Fruit fly (Drosophila melanogaster) whole organism, embryonic: Measurements from ENCODE around the gene dmrt11E.
A peak's percentile ranks its signal among the peaks of the same experiment; 100 is the strongest.

Source experiments
- Aef1 ChIP-seq: fragments of 200-800 bp; sonication (Bioruptor generic); IDR thresholded peaks from 3 replicates; pipeline ENCODE4 v1.3.6; 2022; ENCODE audit warnings: missing biosample characterization, missing genetic modification characterization
- B-H2 ChIP-seq: fragments of 200-800 bp; sonication (Bioruptor generic); optimal IDR thresholded peaks from 2 replicates; lab custom pipeline; 2018; ENCODE audit warnings: missing biosample characterization, mild to moderate bottlenecking, missing genetic modification characterization
- Bgb ChIP-seq: fragments of 200-800 bp; sonication (Bioruptor generic); IDR thresholded peaks from 2 replicates; pipeline ENCODE4 v1.3.6; 2022; ENCODE audit warnings: missing biosample characterization, missing genetic modification characterization; ENCODE audit not compliant: partially characterized antibody
- CG10366 ChIP-seq: fragments of 200-800 bp; sonication (Bioruptor generic); IDR thresholded peaks from 2 replicates; pipeline ENCODE4 v1.3.6; 2022; ENCODE audit warnings: missing biosample characterization, missing genetic modification characterization
- CG11696 ChIP-seq: fragments of 200-800 bp; sonication (Bioruptor generic); IDR thresholded peaks from 2 replicates; pipeline ENCODE4 v1.3.6; 2022; ENCODE audit warnings: missing biosample characterization, missing genetic modification characterization
- CG12155 ChIP-seq: fragments of 200-800 bp; sonication (Bioruptor generic); optimal IDR thresholded peaks from 3 replicates; lab custom pipeline; 2016; ENCODE audit warnings: missing biosample characterization, missing genetic modification characterization
- CG12236 ChIP-seq: fragments of 200-800 bp; sonication (Bioruptor generic); optimal IDR thresholded peaks from 2 replicates; lab custom pipeline; 2016; ENCODE audit warnings: missing biosample characterization, missing genetic modification characterization
- CG13424 ChIP-seq: fragments of 200-800 bp; sonication (Bioruptor generic); optimal IDR thresholded peaks from 2 replicates; lab custom pipeline; 2019; ENCODE audit warnings: missing biosample characterization, mild to moderate bottlenecking, missing genetic modification characterization, moderate library complexity
- CG13894 ChIP-seq: fragments of 200-800 bp; sonication (Bioruptor generic); optimal IDR thresholded peaks from 3 replicates; lab custom pipeline; 2018; ENCODE audit warnings: missing biosample characterization, mild to moderate bottlenecking, missing genetic modification characterization, moderate library complexity
- CG17912 ChIP-seq: fragments of 200-800 bp; sonication (Bioruptor generic); optimal IDR thresholded peaks from 2 replicates; lab custom pipeline; 2018; ENCODE audit warnings: missing biosample characterization, mild to moderate bottlenecking, missing genetic modification characterization
- CG1792 ChIP-seq: fragments of 200-800 bp; sonication (Bioruptor generic); optimal IDR thresholded peaks from 2 replicates; lab custom pipeline; 2016; ENCODE audit warnings: missing biosample characterization, missing genetic modification characterization
- CG1832 ChIP-seq: fragments of 200-800 bp; sonication (Bioruptor generic); optimal IDR thresholded peaks from 2 replicates; lab custom pipeline; 2017; ENCODE audit warnings: missing biosample characterization, mild to moderate bottlenecking, missing genetic modification characterization, inconsistent platforms
- CG2129 ChIP-seq: fragments of 200-800 bp; sonication (Bioruptor generic); IDR thresholded peaks from 2 replicates; pipeline ENCODE4 v1.3.6; 2022; ENCODE audit warnings: missing biosample characterization, missing genetic modification characterization; ENCODE audit not compliant: partially characterized antibody
- CG2889 ChIP-seq: fragments of 200-800 bp; sonication (Bioruptor generic); IDR thresholded peaks from 3 replicates; pipeline ENCODE4 v1.3.6; 2022; ENCODE audit warnings: missing biosample characterization, missing genetic modification characterization
- CG32532 ChIP-seq: fragments of 200-800 bp; sonication (Bioruptor generic); IDR thresholded peaks from 2 replicates; pipeline ENCODE4 v1.3.6; 2022; ENCODE audit warnings: missing biosample characterization, missing genetic modification characterization
- CG3847 ChIP-seq: fragments of 200-800 bp; sonication (Bioruptor generic); IDR thresholded peaks from 2 replicates; pipeline ENCODE4 v1.3.6; 2022; ENCODE audit warnings: missing biosample characterization, missing genetic modification characterization
- CG4282 ChIP-seq: fragments of 200-800 bp; sonication (Bioruptor generic); optimal IDR thresholded peaks from 2 replicates; lab custom pipeline; 2016; ENCODE audit warnings: missing biosample characterization, missing genetic modification characterization
- CG6272 ChIP-seq: fragments of 200-800 bp; sonication (Bioruptor generic); IDR thresholded peaks from 2 replicates; pipeline ENCODE4 v1.3.6; 2022; ENCODE audit warnings: missing biosample characterization, missing genetic modification characterization
- CG7839 ChIP-seq: fragments of 200-800 bp; sonication (Bioruptor generic); optimal IDR thresholded peaks from 3 replicates; lab custom pipeline; 2018; ENCODE audit warnings: missing biosample characterization, mild to moderate bottlenecking, missing genetic modification characterization, moderate library complexity
- CG7987 ChIP-seq: fragments of 200-800 bp; sonication (Bioruptor generic); optimal IDR thresholded peaks from 2 replicates; lab custom pipeline; 2018; ENCODE audit warnings: missing biosample characterization, mild to moderate bottlenecking, missing genetic modification characterization, moderate library complexity
- CG9727 ChIP-seq: fragments of 200-800 bp; sonication (Bioruptor generic); optimal IDR thresholded peaks from 3 replicates; lab custom pipeline; 2017; ENCODE audit warnings: missing biosample characterization, mild to moderate bottlenecking, missing genetic modification characterization
- CHES-1-like ChIP-seq: fragments of 200-800 bp; sonication (Bioruptor generic); optimal IDR thresholded peaks from 2 replicates; lab custom pipeline; 2016; ENCODE audit warnings: missing biosample characterization, missing genetic modification characterization
- CkIIα-i1 ChIP-seq: fragments of 200-800 bp; sonication (Bioruptor generic); IDR thresholded peaks from 2 replicates; pipeline ENCODE4 v1.3.6; 2022; ENCODE audit warnings: missing biosample characterization, missing genetic modification characterization
- CoRest ChIP-seq: fragments of 200-800 bp; sonication (Bioruptor generic); optimal IDR thresholded peaks from 3 replicates; lab custom pipeline; 2018; ENCODE audit warnings: missing biosample characterization, mild to moderate bottlenecking, missing genetic modification characterization, moderate library complexity
- Deaf1 ChIP-seq: fragments of 200-800 bp; optimal IDR thresholded peaks from 3 replicates; lab custom pipeline; 2019; ENCODE audit warnings: missing biosample characterization, mild to moderate bottlenecking, missing genetic modification characterization, moderate library complexity
- Dp ChIP-seq: fragments of 200-800 bp; sonication (Bioruptor generic); optimal IDR thresholded peaks from 2 replicates; lab custom pipeline; 2018; ENCODE audit warnings: missing biosample characterization, mild to moderate bottlenecking, missing genetic modification characterization, moderate library complexity
- HHEX ChIP-seq: fragments of 200-800 bp; sonication (Bioruptor generic); optimal IDR thresholded peaks from 3 replicates; lab custom pipeline; 2017; ENCODE audit warnings: missing biosample characterization, mild to moderate bottlenecking, missing genetic modification characterization, missing genetic modification reagents
- Nf-YA ChIP-seq: fragments of 200-800 bp; sonication (Bioruptor generic); IDR thresholded peaks from 2 replicates; pipeline ENCODE4 v1.3.6; 2022; ENCODE audit warnings: missing biosample characterization, missing genetic modification characterization
- Side ChIP-seq: fragments of 200-800 bp; sonication (Bioruptor generic); optimal IDR thresholded peaks from 2 replicates; lab custom pipeline; 2016; ENCODE audit warnings: missing biosample characterization, missing genetic modification characterization
- Sry-δ ChIP-seq: fragments of 200-800 bp; sonication (Bioruptor generic); optimal IDR thresholded peaks from 2 replicates; lab custom pipeline; 2016; ENCODE audit warnings: missing biosample characterization, missing genetic modification characterization
- ara ChIP-seq: fragments of 200-800 bp; sonication (Bioruptor generic); IDR thresholded peaks from 2 replicates; pipeline ENCODE4 v1.3.6; 2022; ENCODE audit warnings: missing biosample characterization, missing genetic modification characterization
- cad ChIP-seq: fragments of >200 bp; optimal IDR thresholded peaks from 2 replicates; lab custom pipeline; 2017; ENCODE audit warnings: missing biosample characterization, missing genetic modification characterization
- chif ChIP-seq, 2 experiments: fragments of 200-800 bp; sonication (Bioruptor generic); optimal IDR thresholded peaks; 3 replicates each; lab custom pipeline; 2016; ENCODE audit warnings: missing biosample characterization in 2 of 2, missing genetic modification characterization in 2 of 2
- chm ChIP-seq: fragments of 200-800 bp; sonication (Bioruptor generic); IDR thresholded peaks from 2 replicates; pipeline ENCODE4 v1.3.6; 2022; ENCODE audit warnings: missing biosample characterization, missing genetic modification characterization
- ftz-f1 ChIP-seq: fragments of 200-800 bp; sonication (Bioruptor generic); optimal IDR thresholded peaks from 2 replicates; lab custom pipeline; 2016; ENCODE audit warnings: missing biosample characterization, missing genetic modification characterization
- gfzf ChIP-seq: fragments of 200-800 bp; sonication (Bioruptor generic); optimal IDR thresholded peaks from 2 replicates; lab custom pipeline; 2016; ENCODE audit warnings: missing biosample characterization, mild to moderate bottlenecking, missing genetic modification characterization, moderate library complexity
- ken ChIP-seq: fragments of 200-800 bp; sonication (Bioruptor generic); IDR thresholded peaks from 3 replicates; pipeline ENCODE4 v1.3.6; 2022; ENCODE audit warnings: missing biosample characterization, missing genetic modification characterization
- lbe ChIP-seq: fragments of 200-800 bp; sonication (Bioruptor generic); optimal IDR thresholded peaks from 2 replicates; lab custom pipeline; 2016; ENCODE audit warnings: missing biosample characterization, mild to moderate bottlenecking, missing genetic modification characterization
- lilli ChIP-seq: fragments of 200-800 bp; sonication (Bioruptor generic); optimal IDR thresholded peaks from 3 replicates; lab custom pipeline; 2016; ENCODE audit warnings: missing biosample characterization, missing genetic modification characterization
- nmo ChIP-seq: fragments of 200-800 bp; sonication (Bioruptor generic); optimal IDR thresholded peaks from 2 replicates; lab custom pipeline; 2018; ENCODE audit warnings: missing biosample characterization, mild to moderate bottlenecking, missing genetic modification characterization, moderate library complexity
- pita ChIP-seq: fragments of 200-800 bp; sonication (Bioruptor generic); optimal IDR thresholded peaks from 2 replicates; lab custom pipeline; 2017; ENCODE audit warnings: missing biosample characterization, mild to moderate bottlenecking, missing genetic modification characterization
- pum ChIP-seq: fragments of 200-800 bp; sonication (Bioruptor generic); optimal IDR thresholded peaks from 2 replicates; lab custom pipeline; 2016; ENCODE audit warnings: missing biosample characterization, missing genetic modification characterization
- sens ChIP-seq: fragments of 200-800 bp; sonication (Bioruptor generic); peaks from one replicate; lab custom pipeline; 2016; ENCODE audit warnings: missing biosample characterization, missing genetic modification characterization
- slp2 ChIP-seq: fragments of 200-800 bp; sonication (Bioruptor generic); optimal IDR thresholded peaks from 2 replicates; lab custom pipeline; 2016; ENCODE audit warnings: missing biosample characterization, missing genetic modification characterization
- sna ChIP-seq: fragments of 200-800 bp; sonication (Bioruptor generic); IDR thresholded peaks from 2 replicates; pipeline ENCODE4 v1.3.6; 2022; ENCODE audit warnings: missing biosample characterization, missing genetic modification characterization; ENCODE audit not compliant: partially characterized antibody
- sug ChIP-seq: fragments of 200-800 bp; optimal IDR thresholded peaks from 2 replicates; lab custom pipeline; 2019; ENCODE audit warnings: missing biosample characterization, mild to moderate bottlenecking, missing genetic modification characterization, moderate library complexity
- tin ChIP-seq: fragments of 200-800 bp; sonication (Bioruptor generic); optimal IDR thresholded peaks from 3 replicates; lab custom pipeline; 2016; ENCODE audit warnings: missing biosample characterization, missing genetic modification characterization
- tup ChIP-seq: fragments of 200-800 bp; sonication (Bioruptor generic); optimal IDR thresholded peaks from 2 replicates; lab custom pipeline; 2016; ENCODE audit warnings: missing biosample characterization, mild to moderate bottlenecking, missing genetic modification characterization, moderate library complexity
- yki ChIP-seq: fragments of >200 bp; optimal IDR thresholded peaks from 3 replicates; lab custom pipeline; 2018

The dmrt11E gene

DNA sequence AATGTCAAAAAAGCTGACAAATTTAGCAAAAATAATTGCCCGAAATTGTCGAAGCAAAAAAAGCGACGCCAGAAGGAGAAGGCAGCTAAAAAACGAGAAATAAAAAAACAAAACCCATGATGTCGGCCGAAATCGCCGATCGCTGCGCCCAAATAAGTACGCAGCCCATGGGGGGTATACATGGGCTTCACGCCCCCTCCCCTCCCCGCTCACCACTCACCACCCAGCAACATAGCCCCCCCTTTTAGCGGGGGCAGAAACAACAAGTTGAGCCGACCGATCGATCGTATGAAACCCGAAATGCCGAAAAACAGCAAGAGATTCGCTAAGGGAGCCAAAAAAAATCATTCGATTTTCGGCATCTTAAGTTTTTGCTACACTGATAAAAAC, 28.0 kb downstream of the dmrt11E start (continued):
- TF ChIP-seq CG13894 (tag; lab: Kevin White, UChicago) (peak; percentile 58), Deaf1 (tag; lab: Kevin White, UChicago) (peak; percentile 93), sug (tag; lab: Kevin White, UChicago) (peak; percentile 100), cad (GFP tag; lab: Kevin White, UChicago) (no peak)

DNA sequence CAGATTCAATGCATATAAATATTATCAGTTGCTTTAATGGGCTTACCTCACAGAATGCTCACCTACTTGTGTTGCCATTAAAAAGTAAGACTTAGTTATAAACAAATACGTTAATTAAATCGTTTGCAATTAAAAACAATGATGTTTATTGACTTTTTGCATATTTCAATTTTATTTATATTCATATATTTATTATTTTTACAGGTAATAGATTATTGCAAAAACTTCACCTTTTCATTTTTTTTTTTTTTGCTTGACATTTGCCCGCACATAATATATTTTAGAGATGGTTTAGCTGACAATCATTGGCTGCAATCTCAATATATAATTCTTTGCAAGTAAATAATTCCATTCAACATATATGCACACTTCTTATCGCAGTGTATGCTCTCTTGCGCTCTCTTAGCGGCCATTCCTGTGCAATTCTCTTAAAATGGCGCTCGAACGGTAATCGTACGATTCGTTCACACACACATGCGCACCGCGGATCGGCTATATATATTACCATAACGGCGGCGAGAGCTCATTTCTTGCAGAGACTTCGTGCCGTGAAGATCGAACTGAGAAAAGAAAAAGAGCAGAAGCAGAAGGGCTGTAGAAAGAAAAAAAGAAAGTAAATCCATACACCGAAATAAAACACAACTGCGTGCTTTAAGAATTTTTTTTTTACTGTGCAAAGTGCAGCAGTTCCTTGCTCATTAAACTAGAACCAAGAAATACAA, 28.5 kb downstream of the dmrt11E start, which contains the start of gene Bcat:
TSS of gene Bcat (plus strand) at position 522 of the 722 bp plus-strand sequence.
- no peak for TF ChIP-seq CG1792
- no peak for TF ChIP-seq ftz-f1 (GFP tag; lab: Kevin White, UChicago)
- no peak for TF ChIP-seq CG2129 (GFP tag; lab: Robert Waterston, UW)
- TF ChIP-seq CoRest (tag; lab: Kevin White, UChicago): peak; percentile 89
- TF ChIP-seq CG12236 (GFP tag; lab: Kevin White, UChicago): no peak
- no peak for TF ChIP-seq CG1832 (GFP tag; lab: Kevin White, UChicago)
- peak; percentile 63 for TF ChIP-seq HHEX
- TF ChIP-seq ken (GFP tag; lab: Robert Waterston, UW): no peak
- peak; percentile 18 for TF ChIP-seq lbe
- no peak for TF ChIP-seq CG12155 (GFP tag; lab: Kevin White, UChicago)
- TF ChIP-seq ara (GFP tag; lab: Robert Waterston, UW): no peak
- peak; percentile 43 for TF ChIP-seq lilli (GFP tag; lab: Kevin White, UChicago)
- no peak for TF ChIP-seq yki
- TF ChIP-seq Side (GFP tag; lab: Kevin White, UChicago): no peak
- peak; percentile 23 for TF ChIP-seq slp2
- TF ChIP-seq CG2889 (GFP tag; lab: Robert Waterston, UW): 0 out of 3 replicates have a peak, but pooled peaks have one; percentile 39
- peak; percentile 81 for TF ChIP-seq CG13424 (tag; lab: Kevin White, UChicago)
- no peak for TF ChIP-seq Bgb (GFP tag; lab: Robert Waterston, UW)
- peak in 1 of 2 experiments; percentile 25 for TF ChIP-seq chif (GFP tag; optimal IDR thresholded peaks at IDR 0.05; lab: Kevin White, UChicago)
- TF ChIP-seq CG32532 (GFP tag; lab: Robert Waterston, UW): peak; percentile 73; the same call in 1 of the 2 replicates
- no peak for TF ChIP-seq CG7987 (GFP tag; lab: Kevin White, UChicago)
- peak; percentile 85 for TF ChIP-seq CG9727
- no peak for TF ChIP-seq CHES-1-like (GFP tag; lab: Kevin White, UChicago)
- TF ChIP-seq Sry-δ (GFP tag; lab: Kevin White, UChicago): no peak
- no peak for TF ChIP-seq pum
- TF ChIP-seq CG10366 (GFP tag; lab: Robert Waterston, UW): peak; percentile 35; the same call in 1 of the 2 replicates
- no peak for TF ChIP-seq pita (GFP tag; lab: Kevin White, UChicago)
- peak; percentile 4 for TF ChIP-seq B-H2
- TF ChIP-seq Aef1 (GFP tag; lab: Robert Waterston, UW): 0 out of 3 replicates have a peak, but pooled peaks have one; percentile 15
- peak; percentile 84 for TF ChIP-seq sens (GFP tag; lab: Kevin White, UChicago)
- no peak for TF ChIP-seq Dp
- TF ChIP-seq gfzf: no peak
- TF ChIP-seq CG6272 (GFP tag; lab: Robert Waterston, UW): no peak
- peak; percentile 28 for TF ChIP-seq tup (GFP tag; lab: Kevin White, UChicago)
- TF ChIP-seq sna (GFP tag; lab: Robert Waterston, UW): no peak
- TF ChIP-seq tin (GFP tag; lab: Kevin White, UChicago): peak; percentile 52
- TF ChIP-seq chm (GFP tag; lab: Robert Waterston, UW): no peak
- no peak for TF ChIP-seq CG17912 (GFP tag; lab: Kevin White, UChicago)
- peak; percentile 83 for TF ChIP-seq CG7839 (tag; lab: Kevin White, UChicago)
- no peak for TF ChIP-seq CG4282 (GFP tag; lab: Kevin White, UChicago)
- TF ChIP-seq CG11696 (GFP tag; lab: Robert Waterston, UW): no peak
- TF ChIP-seq CkIIα-i1: no peak
- peak; percentile 84 for TF ChIP-seq nmo (GFP tag; lab: Kevin White, UChicago)
- TF ChIP-seq Nf-YA (GFP tag; lab: Robert Waterston, UW): no peak
- TF ChIP-seq CG3847 (GFP tag; lab: Robert Waterston, UW): peak; percentile 60
